Worm (Caenorhabditis elegans): ENCODE data around the gene ral-1.

DNA sequence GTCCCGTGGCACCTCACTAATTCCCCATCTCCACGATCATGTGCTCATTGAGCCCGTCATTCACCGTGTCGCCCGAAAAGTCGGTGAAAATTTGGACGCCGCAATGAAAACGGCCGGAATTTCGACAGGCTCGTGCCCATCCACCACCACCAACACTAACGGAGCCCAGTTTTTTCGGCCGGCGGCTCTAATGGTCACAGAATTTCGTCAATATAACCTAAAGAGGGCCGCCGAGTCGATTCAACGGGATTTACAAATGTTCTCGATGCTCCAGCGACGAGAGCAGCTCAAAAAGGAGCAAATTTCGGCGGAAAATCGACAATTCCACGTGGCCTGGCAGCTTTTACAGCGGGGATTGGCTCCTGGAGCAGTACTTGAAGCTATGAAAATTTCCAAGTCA is 18.4 kb downstream of the ral-1 start:
- no peak for TF ChIP-seq alr-1 (tag; optimal IDR thresholded peaks at IDR 0.05)
- no peak for TF ChIP-seq unc-39 (tag; optimal IDR thresholded peaks at IDR 0.05)
- no peak for TF ChIP-seq unc-62 (GFP tag; optimal IDR thresholded peaks at IDR 0.05)
- TF ChIP-seq skn-1 (tag; optimal IDR thresholded peaks at IDR 0.05): no peak
- no peak for TF ChIP-seq lin-39 (tag; optimal IDR thresholded peaks at IDR 0.05)
- no peak for TF ChIP-seq mab-5 (tag; optimal IDR thresholded peaks at IDR 0.05)
- no peak for TF ChIP-seq nhr-237 (tag; optimal IDR thresholded peaks at IDR 0.05)
- TF ChIP-seq ztf-4 (tag; optimal IDR thresholded peaks at IDR 0.05): no peak
- TF ChIP-seq nhr-77 (tag; optimal IDR thresholded peaks at IDR 0.05): no peak
- TF ChIP-seq nhr-12 (tag; optimal IDR thresholded peaks at IDR 0.05): no peak
- no peak for TF ChIP-seq ztf-11 (tag; optimal IDR thresholded peaks at IDR 0.05)
- no peak for TF ChIP-seq nhr-11 (tag; optimal IDR thresholded peaks at IDR 0.05)

Measured in whole organism, L2 larva.